Worm (Caenorhabditis elegans) whole organism, late embryonic: ENCODE measurements around the gene F53F4.1.

Experiments used
- elt-4 ChIP-seq: sonication (generic microtip); optimal IDR thresholded peaks from 2 replicates; lab custom pipeline; 2016; ENCODE audit warnings: missing genetic modification characterization, missing compliant biosample characterization

Gene F53F4.1

DNA sequence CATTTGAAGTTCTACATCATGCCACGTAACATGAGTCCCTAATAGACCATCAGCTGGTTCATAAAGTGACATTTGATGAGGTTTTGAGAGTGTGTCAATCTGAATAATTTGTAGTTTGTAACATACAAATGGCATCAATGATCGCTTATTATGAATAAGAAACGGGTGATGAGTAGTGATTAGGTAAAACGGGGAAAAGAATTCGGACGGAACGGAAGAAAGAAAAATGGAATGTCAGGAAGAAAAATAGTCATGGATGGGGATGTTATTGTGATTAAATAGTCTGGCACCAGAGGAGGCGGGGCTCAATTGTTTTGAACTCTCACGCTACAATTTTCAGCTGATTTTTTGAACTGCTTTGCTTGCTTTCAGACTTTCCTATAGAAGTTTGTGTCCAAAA is 49.6 kb downstream of the F53F4.1 start, which contains the start of gene H37A05.2:
Gene H37A05.2 (minus strand): TSS at position 101 of the 400 bp plus-strand sequence.
- no peak for TF ChIP-seq elt-4 (tag; lab: Kevin White, UChicago)
